Worm (Caenorhabditis elegans) whole organism, early embryonic: ENCODE data around the gene F14B8.6.

Experiments used
- ets-7 ChIP-seq: sonication (generic microtip); optimal IDR thresholded peaks from 2 replicates; lab custom pipeline; 2016; ENCODE audit warnings: missing genotype, missing genetic modification characterization, missing compliant biosample characterization
- hmg-4 ChIP-seq: fragments of 200-800 bp; sonication (Bioruptor generic); optimal IDR thresholded peaks from 2 replicates; lab custom pipeline; 2018; ENCODE audit warnings: mild to moderate bottlenecking, missing genetic modification characterization, missing compliant biosample characterization
- hnd-1 ChIP-seq: sonication (generic microtip); optimal IDR thresholded peaks from 2 replicates; lab custom pipeline; 2016; ENCODE audit warnings: missing genetic modification characterization, missing compliant biosample characterization

DNA sequence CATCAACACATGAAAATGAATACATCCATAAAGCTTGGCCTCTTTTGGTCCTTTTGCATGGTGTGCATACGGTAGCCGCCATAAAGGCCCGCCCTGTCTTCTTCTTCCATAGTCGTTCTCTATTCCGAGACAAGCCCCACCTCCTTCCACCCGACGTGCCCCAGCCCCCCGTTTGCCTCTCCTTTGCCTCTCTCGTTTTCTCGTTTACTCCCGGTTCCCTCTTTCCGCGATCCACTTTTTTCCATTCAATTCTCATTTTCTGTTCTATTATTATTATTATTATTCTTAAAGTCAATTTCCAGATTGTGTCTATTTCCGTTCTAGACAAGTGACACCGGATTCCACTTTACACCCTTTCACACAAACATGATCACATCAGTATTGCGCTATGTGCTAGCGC, 42.9 kb downstream of the F14B8.6 start, which contains the start of gene unc-6:
- no peak for TF ChIP-seq ets-7 (tag; lab: Kevin White, UChicago)
- TF ChIP-seq hmg-4 (GFP tag; lab: Kevin White, UChicago): no peak
- TF ChIP-seq hnd-1 (tag; lab: Kevin White, UChicago): no peak
